Worm (Caenorhabditis elegans): Measurements from ENCODE around the gene cutl-12.

DNA sequence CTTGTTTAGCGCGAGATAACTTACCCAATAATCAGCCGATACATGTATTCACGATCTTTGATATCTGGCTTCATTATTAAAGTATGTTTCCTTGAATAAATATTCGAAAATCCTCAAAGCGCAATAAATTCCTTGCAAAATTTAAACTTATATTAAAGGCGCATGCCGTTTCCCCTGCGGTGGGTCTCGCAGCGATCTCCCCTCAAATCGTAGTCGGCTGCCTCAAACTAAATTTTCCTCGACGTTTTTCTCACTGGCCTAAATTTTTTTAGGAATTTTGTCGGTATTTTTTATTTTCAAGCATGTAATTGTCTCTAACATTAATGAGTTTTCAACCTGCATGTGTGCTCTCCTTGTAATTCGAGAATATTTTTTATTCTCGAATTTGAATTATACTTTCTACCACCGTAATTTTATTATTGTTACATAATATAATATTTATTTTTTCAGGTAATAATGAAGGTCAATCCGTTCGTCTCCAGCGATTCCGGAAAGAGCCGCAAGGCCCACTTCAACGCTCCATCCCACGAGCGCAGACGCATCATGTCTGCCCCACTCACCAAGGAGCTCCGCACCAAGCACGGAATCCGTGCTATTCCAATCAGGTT lies 31.8 kb downstream of the cutl-12 start, which contains the start of the genes cpf-1 and rpl-26:
- TF ChIP-seq F13C5.2 (tag; optimal IDR thresholded peaks at IDR 0.05) (no peak), tbx-37 (GFP tag; conservative IDR thresholded peaks at IDR 0.05) (no peak), ama-1 (optimal IDR thresholded peaks at IDR 0.05) (no peak)

All from whole organism, early embryonic.